Fruit fly (Drosophila melanogaster): ENCODE data around the gene Adi1.

Adi1 gene

DNA sequence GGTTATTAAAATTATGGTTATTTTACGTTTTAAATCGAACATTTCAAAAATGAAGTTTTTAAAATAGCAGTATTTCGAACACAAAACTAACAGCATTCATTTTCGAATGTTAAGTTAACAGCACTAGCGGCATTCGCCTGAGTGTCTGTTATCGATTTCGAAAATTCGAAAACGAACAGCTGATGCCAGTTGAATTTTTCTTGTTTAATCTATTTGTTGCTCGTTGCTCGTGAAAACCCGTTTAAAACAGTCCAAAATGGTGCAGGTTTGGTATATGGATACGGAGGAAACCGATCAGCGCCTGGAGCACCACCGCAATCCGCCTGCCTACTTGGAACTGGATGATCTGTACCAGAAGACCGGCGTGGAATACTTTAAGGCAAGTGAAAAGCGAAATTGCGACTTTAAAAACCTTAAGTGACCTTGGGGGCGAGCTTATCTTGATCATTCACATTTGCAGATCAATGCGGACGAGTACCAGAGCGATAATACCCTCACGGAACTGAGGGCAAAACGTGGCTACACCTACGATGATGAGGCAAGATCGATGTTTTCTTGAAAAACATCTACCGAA lies at the start of gene Adi1:
Adi1 (plus strand) TSS at position 187 of the 574 bp plus-strand sequence.
- no peak for TF ChIP-seq CG5204 (GFP tag; optimal IDR thresholded peaks at IDR 0.05)
- TF ChIP-seq Clk (GFP tag; optimal IDR thresholded peaks at IDR 0.05): no peak
- peak; percentile 33 for TF ChIP-seq bab1 (GFP tag; optimal IDR thresholded peaks at IDR 0.05)

DNA sequence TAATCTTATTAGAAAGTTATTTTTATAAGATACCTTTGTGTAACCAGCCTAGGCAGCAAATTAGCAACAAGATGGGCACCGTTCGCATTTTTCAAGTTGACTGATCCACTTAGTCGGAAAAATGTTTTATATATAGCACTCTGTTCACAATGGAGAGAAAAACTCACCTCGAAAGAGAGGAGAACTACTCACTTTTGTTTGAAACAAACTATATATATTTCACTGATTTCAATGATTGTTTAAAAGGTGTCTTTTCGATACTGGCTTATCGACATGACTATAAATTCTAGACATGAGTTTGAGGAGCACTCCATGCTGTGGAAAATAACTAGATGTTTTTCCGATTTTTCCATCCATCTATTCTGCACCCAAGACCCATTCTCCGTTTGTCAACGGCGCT lies 39.7 kb upstream of the Adi1 start, which contains the start of gene CG42521:
CG42521 (minus strand) TSS at position 101 of the 400 bp plus-strand sequence.
- TF ChIP-seq kay (GFP tag; ENCODE audit: borderline replicate concordance) (no peak), CG33017 (tag; optimal IDR thresholded peaks at IDR 0.05) (no peak), pad (GFP tag; optimal IDR thresholded peaks at IDR 0.05) (no peak), CG5204 (GFP tag; optimal IDR thresholded peaks at IDR 0.05) (no peak), CG11617 (GFP tag; optimal IDR thresholded peaks at IDR 0.05) (no peak), toe (GFP tag; optimal IDR thresholded peaks at IDR 0.05) (no peak), CG7101 (tag; optimal IDR thresholded peaks at IDR 0.05) (no peak), cnc (optimal IDR thresholded peaks at IDR 0.05) (no peak), cic (GFP tag; optimal IDR thresholded peaks at IDR 0.05) (no peak)

DNA sequence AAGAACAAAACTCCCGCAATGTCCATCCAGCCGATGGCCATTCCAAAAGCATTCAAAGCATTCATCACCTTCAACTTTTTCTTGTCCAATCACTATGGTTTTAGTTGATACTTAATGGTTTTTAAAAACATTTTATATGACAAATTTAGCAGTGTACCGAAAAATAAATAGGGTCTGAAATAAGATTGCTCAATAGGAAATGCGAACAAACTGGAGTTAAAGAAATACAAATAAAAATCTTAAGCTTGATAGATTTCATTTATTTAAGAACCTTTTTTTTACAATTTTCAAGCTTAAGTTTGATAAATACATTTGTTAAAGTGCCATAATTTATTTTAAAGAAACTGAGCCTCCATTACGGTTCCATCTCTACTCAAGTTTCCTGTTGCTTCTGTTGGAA lies 37.7 kb upstream of the Adi1 start, which contains the start of gene CG43127:
CG43127 (minus strand) TSS at position 101 of the 400 bp plus-strand sequence.
- no peak for TF ChIP-seq Hr96 (GFP tag; optimal IDR thresholded peaks at IDR 0.05)
- TF ChIP-seq CG33017 (tag; optimal IDR thresholded peaks at IDR 0.05): no peak
- no peak for TF ChIP-seq pad (GFP tag; optimal IDR thresholded peaks at IDR 0.05)
- TF ChIP-seq cic (GFP tag; optimal IDR thresholded peaks at IDR 0.05): no peak
- no peak for TF ChIP-seq bab1 (GFP tag; optimal IDR thresholded peaks at IDR 0.05)
- no peak for TF ChIP-seq cnc (optimal IDR thresholded peaks at IDR 0.05)
- no peak for TF ChIP-seq tj (GFP tag; optimal IDR thresholded peaks at IDR 0.05)
- TF ChIP-seq CG7101 (tag; optimal IDR thresholded peaks at IDR 0.05): no peak
- TF ChIP-seq Mnt (GFP tag; optimal IDR thresholded peaks at IDR 0.05): no peak
- no peak for TF ChIP-seq Crg-1 (GFP tag; optimal IDR thresholded peaks at IDR 0.05)
- no peak for TF ChIP-seq CG5204 (GFP tag; optimal IDR thresholded peaks at IDR 0.05)
- no peak for TF ChIP-seq kay (GFP tag; ENCODE audit: borderline replicate concordance)
- TF ChIP-seq ovo (GFP tag; optimal IDR thresholded peaks at IDR 0.05): no peak
- no peak for TF ChIP-seq Clk (GFP tag; optimal IDR thresholded peaks at IDR 0.05)

DNA sequence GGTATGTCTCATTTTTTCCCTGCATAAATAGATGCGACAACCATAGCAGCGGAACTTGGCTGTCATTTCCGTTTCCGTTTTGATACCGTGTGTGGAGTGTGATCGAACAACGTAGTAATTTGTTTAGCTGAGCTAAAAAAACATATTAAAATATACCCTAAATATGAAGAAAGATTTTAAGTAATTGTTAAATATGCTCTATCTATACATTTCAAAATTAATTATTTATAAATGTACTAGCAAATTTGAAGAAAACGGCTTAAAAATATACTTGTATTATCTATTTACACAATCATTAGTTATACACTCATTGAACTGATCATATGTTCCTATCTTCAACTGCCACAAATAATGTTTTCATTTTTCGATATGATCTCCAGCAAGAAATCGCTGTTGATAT lies 37.0 kb upstream of the Adi1 start, which contains the start of gene CG34238:
CG34238 (plus strand) TSS at position 301 of the 400 bp plus-strand sequence.
- no peak for TF ChIP-seq pad (GFP tag; optimal IDR thresholded peaks at IDR 0.05)
- TF ChIP-seq cic (GFP tag; optimal IDR thresholded peaks at IDR 0.05): no peak
- no peak for TF ChIP-seq Crg-1 (GFP tag; optimal IDR thresholded peaks at IDR 0.05)
- TF ChIP-seq toe (GFP tag; optimal IDR thresholded peaks at IDR 0.05): no peak
- TF ChIP-seq CG7045 (GFP tag; optimal IDR thresholded peaks at IDR 0.05): no peak
- no peak for TF ChIP-seq kay (GFP tag; ENCODE audit: borderline replicate concordance)
- TF ChIP-seq CG1620 (GFP tag; optimal IDR thresholded peaks at IDR 0.05): no peak
- no peak for TF ChIP-seq Hr96 (GFP tag; optimal IDR thresholded peaks at IDR 0.05)

DNA sequence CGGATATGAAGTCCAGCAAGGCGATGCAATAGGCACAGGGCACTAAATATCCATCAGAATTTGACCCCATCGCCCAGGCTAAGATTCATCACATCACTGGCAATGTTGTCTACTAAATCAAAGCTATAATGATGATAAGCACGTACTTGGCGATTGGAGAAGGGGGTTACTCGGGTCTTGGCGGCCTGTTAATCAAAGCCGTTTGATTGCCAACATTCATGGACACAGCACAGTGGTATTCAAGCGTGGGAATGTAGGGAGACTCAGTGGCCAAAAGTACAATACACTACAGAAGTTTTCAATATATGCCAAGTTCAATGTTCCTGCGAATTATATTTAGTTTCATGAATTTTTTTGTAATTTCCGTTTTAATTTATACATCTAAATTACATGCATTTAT lies 34.8 kb upstream of the Adi1 start, which contains the start of gene CG14151:
CG14151 (minus strand) TSS at position 101 of the 400 bp plus-strand sequence.
- no peak for TF ChIP-seq Crg-1 (GFP tag; optimal IDR thresholded peaks at IDR 0.05)
- no peak for TF ChIP-seq CG14711 (tag; optimal IDR thresholded peaks at IDR 0.05)
- no peak for TF ChIP-seq CG7101 (tag; optimal IDR thresholded peaks at IDR 0.05)
- no peak for TF ChIP-seq cic (GFP tag; optimal IDR thresholded peaks at IDR 0.05)
- no peak for TF ChIP-seq Clk (GFP tag; optimal IDR thresholded peaks at IDR 0.05)
- TF ChIP-seq Hr96 (GFP tag; optimal IDR thresholded peaks at IDR 0.05): no peak
- TF ChIP-seq toe (GFP tag; optimal IDR thresholded peaks at IDR 0.05): no peak

DNA sequence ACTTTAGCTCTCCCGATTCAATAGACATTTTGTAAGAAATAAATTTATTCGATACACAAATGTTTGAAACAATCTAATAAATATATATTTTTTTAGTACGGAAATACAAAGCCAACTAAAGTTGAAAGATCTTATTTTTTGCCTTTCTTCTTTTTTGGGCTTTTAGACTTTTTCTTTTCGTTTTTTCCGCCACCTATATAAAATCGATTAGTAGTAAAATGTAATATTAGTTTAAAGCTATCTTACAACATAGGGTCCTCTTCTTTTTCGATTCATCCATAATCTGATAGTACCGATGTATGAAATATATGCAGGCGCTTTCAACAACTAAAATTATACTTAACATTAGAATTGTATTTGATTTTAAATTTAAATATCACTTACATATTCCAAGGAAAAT lies 33.2 kb upstream of the Adi1 start, which contains the start of gene CG42536:
CG42536 (minus strand) TSS at position 101 of the 400 bp plus-strand sequence.
- TF ChIP-seq kay (GFP tag; ENCODE audit: borderline replicate concordance): peak; percentile 16
- TF ChIP-seq toe (GFP tag; optimal IDR thresholded peaks at IDR 0.05): no peak

DNA sequence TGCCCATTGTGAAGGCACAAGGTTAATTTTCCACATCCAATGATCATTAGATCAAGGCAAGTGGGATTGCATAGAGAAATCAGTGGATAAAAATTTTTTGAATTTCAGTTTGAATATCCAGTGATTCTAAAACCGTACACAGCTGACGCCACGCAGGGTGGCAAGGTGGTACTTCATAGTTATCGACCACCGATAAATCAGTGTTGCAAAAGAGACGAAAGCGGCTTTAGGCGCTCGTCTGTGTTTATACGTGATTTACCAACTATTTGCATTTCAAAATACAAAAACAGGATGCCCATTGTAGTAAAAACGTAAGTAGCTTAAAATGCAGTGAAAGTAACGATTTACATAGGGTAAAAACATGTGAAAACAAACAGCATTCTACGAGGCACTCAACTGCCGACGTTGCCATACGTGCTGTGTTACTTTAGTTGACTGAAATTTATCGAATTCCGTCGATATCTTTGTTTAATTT lies 32.3 kb upstream of the Adi1 start, which contains the start of the genes CG42535, CG34001 and hay:
CG42535 (minus strand) TSS at position 51 of the 475 bp plus-strand sequence.
CG34001 (plus strand) TSS at position 195 of the 475 bp plus-strand sequence.
hay (plus strand) TSS at position 195 of the 475 bp plus-strand sequence.
- TF ChIP-seq pad (GFP tag; optimal IDR thresholded peaks at IDR 0.05): peak; percentile 16
- TF ChIP-seq CG7045 (GFP tag; optimal IDR thresholded peaks at IDR 0.05): no peak
- no peak for TF ChIP-seq cnc (optimal IDR thresholded peaks at IDR 0.05)
- TF ChIP-seq Clk (GFP tag; optimal IDR thresholded peaks at IDR 0.05): no peak
- no peak for TF ChIP-seq toe (GFP tag; optimal IDR thresholded peaks at IDR 0.05)
- TF ChIP-seq cic (GFP tag; optimal IDR thresholded peaks at IDR 0.05): no peak
- no peak for TF ChIP-seq CG33017 (tag; optimal IDR thresholded peaks at IDR 0.05)
- TF ChIP-seq ovo (GFP tag; optimal IDR thresholded peaks at IDR 0.05): no peak
- peak; percentile 1 for TF ChIP-seq Hr96 (GFP tag; optimal IDR thresholded peaks at IDR 0.05)
- TF ChIP-seq CG14711 (tag; optimal IDR thresholded peaks at IDR 0.05): peak; percentile 4
- peak; percentile 24 for TF ChIP-seq bab1 (GFP tag; optimal IDR thresholded peaks at IDR 0.05)
- no peak for TF ChIP-seq Crg-1 (GFP tag; optimal IDR thresholded peaks at IDR 0.05)
- no peak for TF ChIP-seq CG12768 (GFP tag; optimal IDR thresholded peaks at IDR 0.05)
- peak; percentile 11 for TF ChIP-seq CG7101 (tag; optimal IDR thresholded peaks at IDR 0.05)
- TF ChIP-seq CG11617 (GFP tag; optimal IDR thresholded peaks at IDR 0.05): no peak
- TF ChIP-seq Mnt (GFP tag; optimal IDR thresholded peaks at IDR 0.05): no peak
- TF ChIP-seq CG5204 (GFP tag; optimal IDR thresholded peaks at IDR 0.05): no peak
- no peak for TF ChIP-seq kay (GFP tag; ENCODE audit: borderline replicate concordance)
- no peak for TF ChIP-seq tj (GFP tag; optimal IDR thresholded peaks at IDR 0.05)
- no peak for TF ChIP-seq CG1620 (GFP tag; optimal IDR thresholded peaks at IDR 0.05)
